Fruit fly (Drosophila melanogaster): ENCODE measurements around the gene AlaRS.

DNA sequence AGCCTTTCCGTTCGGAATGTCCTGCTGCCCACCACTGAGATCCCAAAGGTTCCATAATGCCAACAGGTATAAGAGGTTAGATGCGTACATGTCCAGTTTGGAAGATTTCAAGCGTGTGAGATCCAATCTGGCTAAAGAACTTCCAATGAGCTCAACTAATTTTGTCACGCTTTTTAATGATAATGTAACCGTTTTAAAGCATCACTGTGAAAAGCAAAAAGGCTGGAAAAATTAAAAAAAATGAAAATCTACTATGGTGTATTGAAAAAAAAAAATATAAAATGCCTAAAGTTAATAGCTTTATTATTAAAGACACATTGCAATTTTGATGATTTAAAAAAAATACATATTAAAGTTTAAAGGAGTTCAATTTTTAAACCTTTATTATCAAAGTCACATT is 11.6 kb upstream of the AlaRS start, which contains the start of gene Acp29AB:
- TF ChIP-seq CG11762 (GFP tag; optimal IDR thresholded peaks at IDR 0.05; ENCODE audit: insufficient read depth) (no peak), CG6854 (GFP tag; optimal IDR thresholded peaks at IDR 0.05) (no peak), CG1621 (tag; optimal IDR thresholded peaks at IDR 0.05) (no peak), Ets21C (GFP tag; optimal IDR thresholded peaks at IDR 0.05) (no peak), CG8319 (GFP tag; optimal IDR thresholded peaks at IDR 0.05) (no peak), CG8119 (GFP tag; IDR thresholded peaks at IDR 0.05) (no peak), Gug (GFP tag; IDR thresholded peaks at IDR 0.05) (no peak), Hr39 (GFP tag; optimal IDR thresholded peaks at IDR 0.05) (no peak), spab (GFP tag; optimal IDR thresholded peaks at IDR 0.05) (no peak), CG31627 (GFP tag; optimal IDR thresholded peaks at IDR 0.05) (no peak), Hr4 (GFP tag; optimal IDR thresholded peaks at IDR 0.05) (no peak), fkh (GFP tag; optimal IDR thresholded peaks at IDR 0.05) (no peak), Lpt (GFP tag; optimal IDR thresholded peaks at IDR 0.05) (no peak)
